Worm (Caenorhabditis elegans) whole organism, L4/young adult: ENCODE results near the gene F13D12.5.

ENCODE experiments used
- W03F9.2 ChIP-seq: fragments of 150-350 bp; optimal IDR thresholded peaks from 2 replicates; lab custom pipeline; 2014; ENCODE audit warnings: missing biosample characterization, missing genetic modification characterization
- dao-5 ChIP-seq: sonication (generic microtip); optimal IDR thresholded peaks from 2 replicates; lab custom pipeline; 2016; ENCODE audit warnings: missing genotype, missing genetic modification characterization, moderate library complexity, missing compliant biosample characterization
- him-1 ChIP-seq: sonication (generic microtip); optimal IDR thresholded peaks from 2 replicates; lab custom pipeline; 2016; ENCODE audit warnings: missing genotype, missing genetic modification reagents, missing genetic modification characterization, missing compliant biosample characterization

ce11 chrII:11705787-11706186 lies 20.8 kb upstream of the F13D12.5 start, which contains the start of gene VF13D12L.3:
- no peak for TF ChIP-seq W03F9.2 (tag; lab: Kevin White, UChicago)
- TF ChIP-seq him-1 (tag; lab: Kevin White, UChicago) = no peak
- no peak for TF ChIP-seq dao-5 (tag; lab: Kevin White, UChicago)
